Worm (Caenorhabditis elegans) whole organism, mixed stage, embryonic: ENCODE results near the gene mth-1.

ENCODE experiments used
- hlh-1 ChIP-seq: fragments of 150-350 bp; optimal IDR thresholded peaks from 2 replicates; lab custom pipeline; 2014; ENCODE audit warnings: missing biosample characterization, missing genetic modification reagents, missing genetic modification characterization
- pha-4 ChIP-seq: fragments of 150-350 bp; optimal IDR thresholded peaks from 2 replicates; lab custom pipeline; 2018; ENCODE audit warnings: missing biosample characterization, missing genetic modification reagents, missing genetic modification characterization
- snpc-4 ChIP-seq: fragments of 150-350 bp; optimal IDR thresholded peaks from 2 replicates; lab custom pipeline; 2014; ENCODE audit warnings: missing biosample characterization, missing genetic modification characterization

DNA sequence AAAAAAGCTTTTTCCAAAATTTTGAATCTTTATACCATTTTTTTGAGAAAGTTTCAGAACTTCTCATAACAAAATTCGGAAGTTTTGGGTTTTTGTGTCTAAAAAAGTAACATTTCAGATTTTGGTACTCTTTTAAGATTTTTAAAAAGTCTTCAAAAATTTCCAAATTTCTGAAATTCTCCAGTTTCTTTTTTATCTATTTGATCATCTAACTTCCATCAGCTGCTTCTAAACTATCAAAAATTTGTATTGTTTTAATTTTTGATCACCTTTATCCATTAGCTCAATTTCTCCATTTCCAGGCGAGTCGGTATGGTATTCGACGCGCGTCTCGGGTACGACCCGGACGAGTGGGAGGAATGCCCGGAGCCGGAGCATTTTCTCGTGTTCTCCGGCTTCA is 17.2 kb downstream of the mth-1 start, which contains the start of gene cpna-1:
- no peak for TF ChIP-seq snpc-4 (tag; lab: Kevin White, UChicago)
- TF ChIP-seq hlh-1: no peak
- TF ChIP-seq pha-4: no peak
